Fruit fly (Drosophila melanogaster) whole organism, embryonic: ENCODE data around the gene CG15170.

Experiments
- Adf1 ChIP-seq: fragments of 200-800 bp; sonication (Bioruptor generic); IDR thresholded peaks from 2 replicates; pipeline ENCODE4 v1.3.6; 2022; ENCODE audit warnings: missing biosample characterization, missing genetic modification characterization
- Bdp1 ChIP-seq: fragments of 200-800 bp; sonication (Bioruptor generic); optimal IDR thresholded peaks from 3 replicates; lab custom pipeline; 2016; ENCODE audit warnings: missing biosample characterization, missing genetic modification characterization
- Bgb ChIP-seq: fragments of 200-800 bp; sonication (Bioruptor generic); IDR thresholded peaks from 2 replicates; pipeline ENCODE4 v1.3.6; 2022; ENCODE audit warnings: missing biosample characterization, missing genetic modification characterization; ENCODE audit not compliant: partially characterized antibody
- CG12391 ChIP-seq: fragments of 200-800 bp; sonication (Bioruptor generic); optimal IDR thresholded peaks from 3 replicates; lab custom pipeline; 2018; ENCODE audit warnings: missing biosample characterization, mild to moderate bottlenecking, missing genetic modification characterization, moderate library complexity
- CG13296 ChIP-seq: fragments of 200-800 bp; sonication (Bioruptor generic); optimal IDR thresholded peaks from 3 replicates; lab custom pipeline; 2018; ENCODE audit warnings: missing biosample characterization, mild to moderate bottlenecking, missing genetic modification characterization
- CG15479 ChIP-seq: fragments of 200-800 bp; sonication (Bioruptor generic); optimal IDR thresholded peaks from 3 replicates; lab custom pipeline; 2019; ENCODE audit warnings: missing biosample characterization, mild to moderate bottlenecking, missing genetic modification characterization, moderate library complexity
- CG1647 ChIP-seq: fragments of 200-800 bp; sonication (Bioruptor generic); optimal IDR thresholded peaks from 3 replicates; lab custom pipeline; 2016; ENCODE audit warnings: missing biosample characterization, missing genetic modification characterization
- CG30431 ChIP-seq: fragments of 200-800 bp; sonication (Bioruptor generic); optimal IDR thresholded peaks from 2 replicates; lab custom pipeline; 2017; ENCODE audit warnings: missing biosample characterization, missing genetic modification characterization
- CG31224 ChIP-seq: fragments of 200-800 bp; sonication (Bioruptor generic); IDR thresholded peaks from 2 replicates; pipeline ENCODE4 v1.3.6; 2022; ENCODE audit warnings: missing biosample characterization, missing genetic modification characterization
- CG31388 ChIP-seq: fragments of 200-800 bp; sonication (Bioruptor generic); optimal IDR thresholded peaks from 2 replicates; lab custom pipeline; 2016; ENCODE audit warnings: missing biosample characterization, missing genetic modification characterization
- CG3838 ChIP-seq: fragments of 200-800 bp; sonication (Bioruptor generic); optimal IDR thresholded peaks from 3 replicates; lab custom pipeline; 2016; ENCODE audit warnings: missing biosample characterization, missing genetic modification characterization
- CG6689 ChIP-seq: fragments of 200-800 bp; sonication (Bioruptor generic); IDR thresholded peaks from 2 replicates; pipeline ENCODE4 v1.3.6; 2022; ENCODE audit warnings: missing biosample characterization, missing genetic modification characterization
- CG6813 ChIP-seq: fragments of 200-800 bp; sonication (Bioruptor generic); optimal IDR thresholded peaks from 2 replicates; lab custom pipeline; 2017; ENCODE audit warnings: missing biosample characterization, missing genetic modification characterization, mild to moderate bottlenecking, moderate library complexity, missing genetic modification reagents
- CG7928 ChIP-seq: fragments of 200-800 bp; sonication (Bioruptor generic); optimal IDR thresholded peaks from 2 replicates; lab custom pipeline; 2017; ENCODE audit warnings: missing biosample characterization, mild to moderate bottlenecking, missing genetic modification characterization
- Dbx ChIP-seq: fragments of 200-800 bp; sonication (Bioruptor generic); IDR thresholded peaks from 3 replicates; pipeline ENCODE4 v1.3.6; 2022; ENCODE audit warnings: missing biosample characterization, missing genetic modification characterization
- Doc3 ChIP-seq: fragments of 200-800 bp; sonication (Bioruptor generic); IDR thresholded peaks from 3 replicates; pipeline ENCODE4 v1.3.6; 2022; ENCODE audit warnings: missing biosample characterization, missing genetic modification characterization; ENCODE audit not compliant: partially characterized antibody
- Drgx ChIP-seq: fragments of 200-800 bp; sonication (Bioruptor generic); IDR thresholded peaks from 2 replicates; pipeline ENCODE4 v1.3.6; 2022; ENCODE audit warnings: missing biosample characterization, missing genetic modification characterization
- Eip74EF ChIP-seq, 2 experiments: fragments of 200-800 bp in 1 of 2; fragments of >200 bp in 1 of 2; sonication (Bioruptor generic) in 1 of 2; optimal IDR thresholded peaks; 2 replicates each; lab custom pipeline; 2017 to 2019; ENCODE audit warnings: missing biosample characterization in 2 of 2, missing genetic modification characterization in 2 of 2, mild to moderate bottlenecking in 1 of 2, moderate library complexity in 1 of 2
- Ets97D ChIP-seq: fragments of 200-800 bp; sonication (Bioruptor generic); optimal IDR thresholded peaks from 3 replicates; lab custom pipeline; 2016; ENCODE audit warnings: missing biosample characterization, missing genetic modification characterization
- GATAe ChIP-seq: fragments of 200-800 bp; sonication (Bioruptor generic); conservative IDR thresholded peaks from 2 replicates; pipeline ENCODE4 v1.3.6; 2022; ENCODE audit warnings: missing biosample characterization, missing genetic modification characterization
- HLH54F ChIP-seq: fragments of 200-800 bp; sonication (Bioruptor generic); optimal IDR thresholded peaks from 3 replicates; lab custom pipeline; 2016; ENCODE audit warnings: missing biosample characterization, missing genetic modification characterization
- Lpt ChIP-seq: fragments of >200 bp; optimal IDR thresholded peaks from 2 replicates; lab custom pipeline; 2018; ENCODE audit warnings: missing biosample characterization, missing genetic modification characterization
- MTF-1 ChIP-seq: fragments of 200-800 bp; sonication (Bioruptor generic); optimal IDR thresholded peaks from 2 replicates; lab custom pipeline; 2018; ENCODE audit warnings: missing biosample characterization, mild to moderate bottlenecking, missing genetic modification characterization, borderline replicate concordance
- Meics ChIP-seq: fragments of 200-800 bp; sonication (Bioruptor generic); optimal IDR thresholded peaks from 2 replicates; lab custom pipeline; 2017; ENCODE audit warnings: missing biosample characterization, mild to moderate bottlenecking, missing genetic modification characterization
- Mrtf ChIP-seq: fragments of 200-800 bp; sonication (Bioruptor generic); IDR thresholded peaks from 3 replicates; pipeline ENCODE4 v1.3.6; 2022; ENCODE audit warnings: missing biosample characterization, missing genetic modification characterization
- NC2β ChIP-seq: fragments of 200-800 bp; sonication (Bioruptor generic); optimal IDR thresholded peaks from 2 replicates; lab custom pipeline; 2016; ENCODE audit warnings: missing biosample characterization, missing genetic modification characterization
- NFAT ChIP-seq: fragments of 200-800 bp; sonication (Bioruptor generic); IDR thresholded peaks from 2 replicates; pipeline ENCODE4 v1.3.6; 2022; ENCODE audit warnings: missing biosample characterization, missing genetic modification characterization
- Optix ChIP-seq: fragments of 200-800 bp; sonication (Bioruptor generic); IDR thresholded peaks from 3 replicates; pipeline ENCODE4 v1.3.6; 2022; ENCODE audit warnings: missing biosample characterization, missing genetic modification characterization
- PHDP ChIP-seq: fragments of 200-800 bp; sonication (Bioruptor generic); optimal IDR thresholded peaks from 3 replicates; lab custom pipeline; 2018; ENCODE audit warnings: missing biosample characterization, mild to moderate bottlenecking, missing genetic modification characterization, moderate library complexity
- Pdp1 ChIP-seq, 2 experiments: fragments of 200-800 bp; sonication (Bioruptor generic); optimal IDR thresholded peaks; 3 replicates each; lab custom pipeline; 2016; ENCODE audit warnings: missing biosample characterization in 2 of 2, missing genetic modification characterization in 2 of 2, mild to moderate bottlenecking in 1 of 2, moderate library complexity in 1 of 2
- Ssrp ChIP-seq: fragments of 200-800 bp; sonication (Bioruptor generic); optimal IDR thresholded peaks from 2 replicates; lab custom pipeline; 2018; ENCODE audit warnings: missing biosample characterization, mild to moderate bottlenecking, missing genetic modification characterization, moderate library complexity
- Usf ChIP-seq: fragments of 200-800 bp; sonication (Bioruptor generic); optimal IDR thresholded peaks from 2 replicates; lab custom pipeline; 2017; ENCODE audit warnings: missing genotype, missing biosample characterization, missing genetic modification characterization
- amos ChIP-seq: fragments of 200-800 bp; sonication (Bioruptor generic); IDR thresholded peaks from 2 replicates; pipeline ENCODE4 v1.3.6; 2022; ENCODE audit warnings: missing biosample characterization, missing genetic modification characterization; ENCODE audit not compliant: partially characterized antibody
- ase ChIP-seq: fragments of 200-800 bp; sonication (Bioruptor generic); IDR thresholded peaks from 3 replicates; pipeline ENCODE4 v1.3.6; 2022; ENCODE audit warnings: missing biosample characterization, missing genetic modification characterization
- cas ChIP-seq: fragments of 200-800 bp; sonication (Bioruptor generic); IDR thresholded peaks from 2 replicates; pipeline ENCODE4 v1.3.6; 2022; ENCODE audit warnings: missing biosample characterization, missing genetic modification characterization
- gsb-n ChIP-seq: fragments of 200-800 bp; sonication (Bioruptor generic); optimal IDR thresholded peaks from 3 replicates; lab custom pipeline; 2018; ENCODE audit warnings: missing biosample characterization, mild to moderate bottlenecking, missing genetic modification characterization
- hb ChIP-seq: fragments of 200-800 bp; sonication (Bioruptor generic); IDR thresholded peaks from 3 replicates; pipeline ENCODE4 v1.3.6; 2022; ENCODE audit warnings: missing biosample characterization, missing genetic modification characterization; ENCODE audit not compliant: partially characterized antibody
- knrl ChIP-seq: fragments of 200-800 bp; sonication (Bioruptor generic); IDR thresholded peaks from 3 replicates; pipeline ENCODE4 v1.3.6; 2022; ENCODE audit warnings: missing biosample characterization, missing genetic modification characterization; ENCODE audit not compliant: partially characterized antibody
- otp ChIP-seq: fragments of 200-800 bp; sonication (Bioruptor generic); IDR thresholded peaks from 3 replicates; pipeline ENCODE4, ENCODE4 v1.3.6; 2022; ENCODE audit warnings: missing biosample characterization, missing genetic modification characterization
- pzg ChIP-seq: fragments of 200-800 bp; sonication (Bioruptor generic); optimal IDR thresholded peaks from 3 replicates; lab custom pipeline; 2018; ENCODE audit warnings: missing biosample characterization, mild to moderate bottlenecking, missing genetic modification characterization, moderate library complexity
- rib ChIP-seq: fragments of 200-800 bp; sonication (Bioruptor generic); IDR thresholded peaks from 2 replicates; pipeline ENCODE4 v1.3.6; 2022; ENCODE audit warnings: missing biosample characterization, missing genetic modification characterization
- ro ChIP-seq: fragments of 200-800 bp; sonication (Bioruptor generic); IDR thresholded peaks from 2 replicates; pipeline ENCODE4 v1.3.6; 2022; ENCODE audit warnings: missing biosample characterization, missing genetic modification characterization
- sim ChIP-seq: fragments of 200-800 bp; sonication (Bioruptor generic); IDR thresholded peaks from 2 replicates; pipeline ENCODE4 v1.3.6; 2022; ENCODE audit warnings: missing biosample characterization, missing genetic modification characterization
- slbo ChIP-seq: fragments of 200-800 bp; sonication (Bioruptor generic); IDR thresholded peaks from 2 replicates; pipeline ENCODE4 v1.3.6; 2022; ENCODE audit warnings: missing biosample characterization, missing genetic modification characterization
- vnd ChIP-seq: fragments of 200-800 bp; sonication (Bioruptor generic); IDR thresholded peaks from 3 replicates; pipeline ENCODE4 v1.3.6; 2022; ENCODE audit warnings: missing biosample characterization, missing genetic modification characterization; ENCODE audit not compliant: partially characterized antibody
- wdn ChIP-seq: fragments of 200-800 bp; sonication (Bioruptor generic); IDR thresholded peaks from 2 replicates; pipeline ENCODE4 v1.3.6; 2022; ENCODE audit warnings: missing biosample characterization, missing genetic modification characterization
- zfh1 ChIP-seq: fragments of 200-800 bp; sonication (Bioruptor generic); IDR thresholded peaks from 3 replicates; pipeline ENCODE4 v1.3.6; 2022; ENCODE audit warnings: missing biosample characterization, missing genetic modification characterization
- zfh2 ChIP-seq: fragments of 200-800 bp; sonication (Bioruptor generic); optimal IDR thresholded peaks from 2 replicates; lab custom pipeline; 2016; ENCODE audit warnings: missing biosample characterization, missing genetic modification characterization

The CG15170 gene

dm6 chr2L:18987078-18987895, 2.7 kb downstream of the CG15170 start, which contains the start of the genes Swip-1 and EMC5 (continued):
- TF ChIP-seq Adf1 (GFP tag; lab: Robert Waterston, UW), result no peak
- TF ChIP-seq Doc3 (GFP tag; lab: Robert Waterston, UW), result peak; percentile 45; the same call in 1 of the 3 replicates
- peak; percentile 64 for TF ChIP-seq gsb-n
- peak; percentile 44; the same call in 1 of the 3 replicates for TF ChIP-seq knrl (GFP tag; lab: Robert Waterston, UW)
- peak; percentile 44 for TF ChIP-seq NFAT (GFP tag; lab: Robert Waterston, UW)
- peak; percentile 68 for TF ChIP-seq Ssrp (tag; lab: Kevin White, UChicago)
- no peak for TF ChIP-seq CG6813 (GFP tag; lab: Kevin White, UChicago)
- TF ChIP-seq zfh1, result peak; percentile 60
- TF ChIP-seq Eip74EF (GFP tag; optimal IDR thresholded peaks at IDR 0.05; lab: Kevin White, UChicago), result peak in 1 of 2 experiments; percentile 20
- peak; percentile 18; the same call in 1 of the 3 replicates for TF ChIP-seq ase (GFP tag; lab: Robert Waterston, UW)
- peak; percentile 39; the same call in 1 of the 3 replicates for TF ChIP-seq Mrtf (GFP tag; lab: Robert Waterston, UW)
- 0 out of 3 replicates have a peak, but pooled peaks have one; percentile 12 for TF ChIP-seq Optix
- TF ChIP-seq vnd (GFP tag; lab: Robert Waterston, UW), result peak; percentile 53; the same call in 1 of the 3 replicates
- peak; percentile 24 for TF ChIP-seq Ets97D (GFP tag; lab: Kevin White, UChicago)
- no peak for TF ChIP-seq GATAe (GFP tag; lab: Robert Waterston, UW)
- peak; percentile 66 for TF ChIP-seq CG6689 (GFP tag; lab: Robert Waterston, UW)
- 0 out of 2 replicates have a peak, but pooled peaks have one; percentile 5 for TF ChIP-seq cas
- TF ChIP-seq pzg (GFP tag; lab: Kevin White, UChicago), result peak; percentile 55
- peak; percentile 33 for TF ChIP-seq CG7928 (GFP tag; lab: Kevin White, UChicago)
- TF ChIP-seq CG12391 (tag; lab: Kevin White, UChicago), result peak; percentile 87
- TF ChIP-seq CG31388 (GFP tag; lab: Kevin White, UChicago), result peak; percentile 9
- TF ChIP-seq sim (GFP tag; lab: Robert Waterston, UW), result no peak
- TF ChIP-seq Lpt, result no peak
- TF ChIP-seq CG31224 (GFP tag; lab: Robert Waterston, UW), result 0 out of 2 replicates have a peak, but pooled peaks have one; percentile 11
- TF ChIP-seq HLH54F (GFP tag; lab: Kevin White, UChicago), result peak; percentile 12
- TF ChIP-seq PHDP (tag; lab: Kevin White, UChicago), result peak; percentile 62
- TF ChIP-seq MTF-1 (GFP tag; lab: Kevin White, UChicago), result no peak
- TF ChIP-seq Bgb (GFP tag; lab: Robert Waterston, UW), result peak; percentile 47
- TF ChIP-seq CG1647 (GFP tag; lab: Kevin White, UChicago), result no peak
- TF ChIP-seq slbo (GFP tag; lab: Robert Waterston, UW), result peak; percentile 85
- peak; percentile 13 for TF ChIP-seq zfh2
- no peak for TF ChIP-seq CG15479
- peak; percentile 62 for TF ChIP-seq amos
- TF ChIP-seq ro, result no peak
- TF ChIP-seq otp (GFP tag; lab: Robert Waterston, UW), result no peak; the same call in 2 of the 3 replicates
- TF ChIP-seq rib, result 0 out of 2 replicates have a peak, but pooled peaks have one; percentile 20
- peak in 1 of 2 experiments; percentile 19 for TF ChIP-seq Pdp1 (GFP tag; optimal IDR thresholded peaks at IDR 0.05; lab: Kevin White, UChicago)
- peak; percentile 49 for TF ChIP-seq CG13296 (GFP tag; lab: Kevin White, UChicago)
- TF ChIP-seq hb (GFP tag; lab: Robert Waterston, UW), result peak; percentile 42; the same call in 1 of the 3 replicates
- no peak for TF ChIP-seq CG3838 (GFP tag; lab: Kevin White, UChicago)
- peak; percentile 60 for TF ChIP-seq Meics (GFP tag; lab: Kevin White, UChicago)
- no peak for TF ChIP-seq Drgx (GFP tag; lab: Robert Waterston, UW)
- TF ChIP-seq wdn (GFP tag; lab: Robert Waterston, UW), result no peak
- TF ChIP-seq NC2β (GFP tag; lab: Kevin White, UChicago), result no peak
- peak; percentile 4 for TF ChIP-seq Usf (GFP tag; lab: Kevin White, UChicago)
- no peak for TF ChIP-seq Bdp1 (GFP tag; lab: Kevin White, UChicago)
- TF ChIP-seq Dbx (GFP tag; lab: Robert Waterston, UW), result peak; percentile 69
- TF ChIP-seq CG30431, result no peak
